Worm (Caenorhabditis elegans) whole organism, L2 larva: Measurements from ENCODE around the gene ceh-57.

Experiments
- C34F6.9 ChIP-seq: fragments of 150-350 bp; optimal IDR thresholded peaks from 2 replicates; lab custom pipeline; 2014; ENCODE audit warnings: missing biosample characterization, missing genetic modification characterization
- R02D3.7 ChIP-seq: fragments of 150-350 bp; optimal IDR thresholded peaks from 2 replicates; lab custom pipeline; 2014; ENCODE audit warnings: missing biosample characterization, missing genetic modification characterization
- ZK546.5 ChIP-seq: sonication (generic microtip); optimal IDR thresholded peaks from 2 replicates; lab custom pipeline; 2017; ENCODE audit warnings: missing biosample characterization, missing genetic modification characterization
- alr-1 ChIP-seq: fragments of 150-350 bp; optimal IDR thresholded peaks from 2 replicates; lab custom pipeline; 2014; ENCODE audit warnings: missing biosample characterization, missing genetic modification characterization
- aly-2 ChIP-seq: fragments of 150-350 bp; optimal IDR thresholded peaks from 2 replicates; lab custom pipeline; 2014; ENCODE audit warnings: missing biosample characterization, missing genetic modification characterization
- ama-1 ChIP-seq: fragments of 150-350 bp; optimal IDR thresholded peaks from 2 replicates; lab custom pipeline; 2018; ENCODE audit warnings: inconsistent platforms
- blmp-1 ChIP-seq: sonication (generic microtip); optimal IDR thresholded peaks from 2 replicates; lab custom pipeline; 2017; ENCODE audit warnings: missing genetic modification characterization, mild to moderate bottlenecking, missing compliant biosample characterization, antibody characterized with exemption, moderate library complexity; ENCODE audit not compliant: insufficient read depth
- ceh-82 ChIP-seq: fragments of 150-350 bp; optimal IDR thresholded peaks from 2 replicates; lab custom pipeline; 2014; ENCODE audit warnings: missing biosample characterization, missing genetic modification characterization
- crh-2 ChIP-seq: sonication (generic microtip); optimal IDR thresholded peaks from 2 replicates; lab custom pipeline; 2017; ENCODE audit warnings: missing biosample characterization, missing genetic modification characterization
- dmd-4 ChIP-seq: sonication (generic microtip); optimal IDR thresholded peaks from 2 replicates; lab custom pipeline; 2017; ENCODE audit warnings: missing biosample characterization, missing genetic modification characterization
- egl-27 ChIP-seq: sonication (generic microtip); optimal IDR thresholded peaks from 3 replicates; lab custom pipeline; 2017; ENCODE audit warnings: missing biosample characterization, missing genetic modification reagents, missing genetic modification characterization
- elt-1 ChIP-seq: fragments of 150-350 bp; optimal IDR thresholded peaks from 2 replicates; lab custom pipeline; 2014; ENCODE audit warnings: missing biosample characterization, missing genetic modification characterization
- elt-3 ChIP-seq: sonication (generic microtip); optimal IDR thresholded peaks from 2 replicates; lab custom pipeline; 2017; ENCODE audit warnings: missing biosample characterization, missing genetic modification characterization
- fos-1 ChIP-seq: fragments of 150-350 bp; optimal IDR thresholded peaks from 2 replicates; lab custom pipeline; 2014; ENCODE audit warnings: missing biosample characterization, missing genetic modification characterization
- gmeb-1 ChIP-seq: fragments of 150-350 bp; optimal IDR thresholded peaks from 2 replicates; lab custom pipeline; 2014; ENCODE audit warnings: missing biosample characterization, missing genetic modification characterization
- lin-11 ChIP-seq: fragments of 150-350 bp; sonication (generic microtip); optimal IDR thresholded peaks from 2 replicates; lab custom pipeline; 2014; ENCODE audit warnings: missing biosample characterization, missing genetic modification characterization, inconsistent platforms, mixed read lengths
- lin-13 ChIP-seq: fragments of 150-350 bp; optimal IDR thresholded peaks from 2 replicates; lab custom pipeline; 2014; ENCODE audit warnings: missing biosample characterization, missing genetic modification reagents, missing genetic modification characterization
- lin-39 ChIP-seq: fragments of 150-350 bp; optimal IDR thresholded peaks from 2 replicates; lab custom pipeline; 2014; ENCODE audit warnings: missing biosample characterization, missing genetic modification reagents, missing genetic modification characterization
- mab-5 ChIP-seq: fragments of 150-350 bp; optimal IDR thresholded peaks from 2 replicates; lab custom pipeline; 2014; ENCODE audit warnings: missing biosample characterization, missing genetic modification characterization
- mbf-1 ChIP-seq: sonication (generic microtip); optimal IDR thresholded peaks from 2 replicates; lab custom pipeline; 2017; ENCODE audit warnings: missing biosample characterization, missing genetic modification characterization
- mdl-1 ChIP-seq, 2 experiments: fragments of 150-350 bp in 1 of 2; sonication (generic microtip) in 1 of 2; optimal IDR thresholded peaks; 2 replicates each; lab custom pipeline; 2017; ENCODE audit warnings: missing biosample characterization in 2 of 2, missing genetic modification characterization in 2 of 2
- nhr-10 ChIP-seq: sonication (generic microtip); optimal IDR thresholded peaks from 2 replicates; lab custom pipeline; 2017; ENCODE audit warnings: missing biosample characterization, missing genetic modification characterization
- nhr-12 ChIP-seq: fragments of 150-350 bp; optimal IDR thresholded peaks from 2 replicates; lab custom pipeline; 2014; ENCODE audit warnings: missing biosample characterization, missing genetic modification characterization
- nhr-21 ChIP-seq: fragments of 150-350 bp; optimal IDR thresholded peaks from 2 replicates; lab custom pipeline; 2014; ENCODE audit warnings: missing biosample characterization, missing genetic modification characterization
- nhr-23 ChIP-seq: fragments of 150-350 bp; optimal IDR thresholded peaks from 2 replicates; lab custom pipeline; 2014; ENCODE audit warnings: missing biosample characterization, missing genetic modification reagents, missing genetic modification characterization
- nhr-237 ChIP-seq: fragments of 150-350 bp; optimal IDR thresholded peaks from 2 replicates; lab custom pipeline; 2014; ENCODE audit warnings: missing biosample characterization, missing genetic modification characterization
- nhr-25 ChIP-seq: fragments of 150-350 bp; sonication (generic microtip); optimal IDR thresholded peaks from 3 replicates; lab custom pipeline; 2014; ENCODE audit warnings: missing biosample characterization, missing genetic modification characterization
- nhr-6 ChIP-seq: fragments of 150-350 bp; optimal IDR thresholded peaks from 2 replicates; lab custom pipeline; 2014; ENCODE audit warnings: missing biosample characterization, missing genetic modification characterization
- peb-1 ChIP-seq: fragments of 150-350 bp; optimal IDR thresholded peaks from 2 replicates; lab custom pipeline; 2014; ENCODE audit warnings: missing biosample characterization, missing genetic modification characterization
- sem-4 ChIP-seq: fragments of 150-350 bp; optimal IDR thresholded peaks from 2 replicates; lab custom pipeline; 2014; ENCODE audit warnings: missing biosample characterization, missing genetic modification reagents, missing genetic modification characterization
- snpc-4 ChIP-seq: fragments of 150-350 bp; optimal IDR thresholded peaks from 2 replicates; lab custom pipeline; 2014; ENCODE audit warnings: missing biosample characterization, missing genetic modification characterization
- unc-39 ChIP-seq: fragments of 150-350 bp; optimal IDR thresholded peaks from 2 replicates; lab custom pipeline; 2014; ENCODE audit warnings: missing biosample characterization, missing genetic modification characterization
- unc-55 ChIP-seq: fragments of 150-350 bp; sonication (generic microtip); optimal IDR thresholded peaks from 3 replicates; lab custom pipeline; 2014; ENCODE audit warnings: missing biosample characterization, missing genetic modification reagents, missing genetic modification characterization
- unc-62 ChIP-seq: fragments of 150-350 bp; optimal IDR thresholded peaks from 2 replicates; lab custom pipeline; 2014; ENCODE audit warnings: missing biosample characterization, missing genetic modification reagents, missing genetic modification characterization
- ztf-1 ChIP-seq: fragments of 200-800 bp; sonication (Bioruptor generic); conservative IDR thresholded peaks from 2 replicates; pipeline ENCODE4 v1.3.6; 2022; ENCODE audit warnings: missing genetic modification characterization, missing compliant biosample characterization

ceh-57 gene

ce11 chrII:10350487-10350886 lies 16.6 kb downstream of the ceh-57 start, which contains the start of gene C07E3.9 (continued):
- TF ChIP-seq fos-1 (no peak), ztf-1 (GFP tag; lab: Robert Waterston, UW) (no peak)

ce11 chrII:10349915-10350314 lies 17.2 kb downstream of the ceh-57 start, which contains the start of gene stip-1:
TSS of gene stip-1 (minus strand) at chrII:10350012.
- TF ChIP-seq R02D3.7 (tag; lab: Kevin White, UChicago) (no peak), mab-5 (tag; lab: Kevin White, UChicago) (peak; percentile 24)

ce11 chrII:10346075-10346474 lies 21.0 kb downstream of the ceh-57 start, which contains the start of gene C07E3.10:
TSS of gene C07E3.10 (plus strand) at chrII:10346375.
- TF ChIP-seq unc-62 (no peak), ceh-82 (tag; lab: Kevin White, UChicago) (no peak), lin-13 (GFP tag; lab: Kevin White, UChicago) (no peak), ama-1 (lab: Kevin White, UChicago) (no peak), elt-1 (tag; lab: Kevin White, UChicago) (no peak), mbf-1 (no peak), unc-39 (tag; lab: Kevin White, UChicago) (no peak), ztf-1 (GFP tag; lab: Robert Waterston, UW) (no peak), nhr-23 (tag; lab: Kevin White, UChicago) (no peak)

- TF ChIP-seq elt-1 (tag; lab: Kevin White, UChicago), result no peak
- TF ChIP-seq gmeb-1 (tag; lab: Kevin White, UChicago), result no peak
- no peak for TF ChIP-seq nhr-25 (tag; lab: Kevin White, UChicago)
- no peak for TF ChIP-seq unc-55 (GFP tag; lab: Kevin White, UChicago)
- TF ChIP-seq alr-1 (tag; lab: Kevin White, UChicago), result no peak
- TF ChIP-seq aly-2 (tag; lab: Kevin White, UChicago), result no peak
- no peak for TF ChIP-seq ZK546.5 (tag; lab: Kevin White, UChicago)
- TF ChIP-seq blmp-1 (tag; lab: Kevin White, UChicago), result no peak
- no peak for TF ChIP-seq ceh-82 (tag; lab: Kevin White, UChicago)
- no peak for TF ChIP-seq lin-39 (tag; lab: Kevin White, UChicago)
- no peak for TF ChIP-seq nhr-237 (tag; lab: Kevin White, UChicago)
- TF ChIP-seq nhr-6 (tag; lab: Kevin White, UChicago), result no peak
- no peak for TF ChIP-seq mdl-1 (tag; optimal IDR thresholded peaks at IDR 0.05; lab: Kevin White, UChicago)
- no peak for TF ChIP-seq elt-3 (tag; lab: Kevin White, UChicago)
- TF ChIP-seq peb-1, result no peak
- no peak for TF ChIP-seq crh-2
- no peak for TF ChIP-seq C34F6.9 (tag; lab: Kevin White, UChicago)
- TF ChIP-seq unc-62, result no peak
- no peak for TF ChIP-seq nhr-23 (tag; lab: Kevin White, UChicago)
- no peak for TF ChIP-seq nhr-12 (tag; lab: Kevin White, UChicago)
- TF ChIP-seq, all 48 proteins: peak for 0
These were observed 22.1 kb downstream of the ceh-57 start, which contains the start of gene pro-2 for ce11 chrII:10345012-10345411. TSS of gene pro-2 (minus strand) at chrII:10345112.

- TF ChIP-seq unc-39 (tag; lab: Kevin White, UChicago) (no peak), aly-2 (tag; lab: Kevin White, UChicago) (no peak), blmp-1 (tag; lab: Kevin White, UChicago) (no peak), nhr-23 (tag; lab: Kevin White, UChicago) (no peak), egl-27 (tag; lab: Kevin White, UChicago) (no peak), snpc-4 (tag; lab: Kevin White, UChicago) (no peak), lin-11 (tag; lab: Kevin White, UChicago) (no peak)
These were observed 37.3 kb downstream of the ceh-57 start for ce11 chrII:10329754-10330153.

- TF ChIP-seq nhr-6 (tag; lab: Kevin White, UChicago) (no peak), mbf-1 (no peak), nhr-10 (tag; lab: Kevin White, UChicago) (no peak), unc-62 (no peak), blmp-1 (tag; lab: Kevin White, UChicago) (no peak), dmd-4 (tag; lab: Kevin White, UChicago) (no peak), C34F6.9 (tag; lab: Kevin White, UChicago) (no peak), nhr-237 (tag; lab: Kevin White, UChicago) (no peak), sem-4 (tag; lab: Kevin White, UChicago) (no peak), aly-2 (tag; lab: Kevin White, UChicago) (no peak), nhr-23 (tag; lab: Kevin White, UChicago) (no peak), nhr-21 (tag; lab: Kevin White, UChicago) (no peak), crh-2 (no peak), peb-1 (no peak)
- TF ChIP-seq, all 48 proteins: peak for 0
These were observed 41.4 kb downstream of the ceh-57 start, which contains the start of gene appg-1 for ce11 chrII:10325615-10326232. TSS of gene appg-1 (plus strand) at chrII:10326041.
